Worm (Caenorhabditis elegans): ENCODE measurements around the gene col-165.

col-165 gene

ce11 chrX:4395073-4395850 is 41.8 kb downstream of the col-165 start (continued):
- TF ChIP-seq nhr-71 (tag; optimal IDR thresholded peaks at IDR 0.05) (peak; percentile 74), unc-86 (tag; optimal IDR thresholded peaks at IDR 0.05) (peak; percentile 14), nhr-12 (tag; optimal IDR thresholded peaks at IDR 0.05) (no peak), ets-5 (GFP tag; IDR thresholded peaks at IDR 0.05) (no peak), elt-2 (tag; optimal IDR thresholded peaks at IDR 0.05) (peak; percentile 57), xbp-1 (tag; optimal IDR thresholded peaks at IDR 0.05) (peak; percentile 67), lin-35 (GFP tag; optimal IDR thresholded peaks at IDR 0.05) (peak; percentile 27 to 80), mdl-1 (tag; optimal IDR thresholded peaks at IDR 0.05) (peak in 1 of 2 experiments; percentile 52), irx-1 (tag; optimal IDR thresholded peaks at IDR 0.05) (peak; percentile 45)

- TF ChIP-seq nhr-19 (GFP tag; conservative IDR thresholded peaks at IDR 0.05) (no peak), ama-1 (optimal IDR thresholded peaks at IDR 0.05) (no peak), dpl-1 (GFP tag; optimal IDR thresholded peaks at IDR 0.05) (no peak), xbp-1 (tag; optimal IDR thresholded peaks at IDR 0.05) (no peak), lin-15B (tag; optimal IDR thresholded peaks at IDR 0.05) (no peak), isw-1 (GFP tag; IDR thresholded peaks at IDR 0.05) (no peak), C04F5.9 (tag; optimal IDR thresholded peaks at IDR 0.05) (no peak), aly-2 (tag; optimal IDR thresholded peaks at IDR 0.05) (no peak), nhr-77 (tag; optimal IDR thresholded peaks at IDR 0.05) (no peak), fkh-10 (GFP tag; optimal IDR thresholded peaks at IDR 0.05) (peak; percentile 55), lin-14 (GFP tag; optimal IDR thresholded peaks at IDR 0.05) (peak; percentile 28)
Measured at ce11 chrX:4397460-4397859, 44.0 kb downstream of the col-165 start.

ce11 chrX:4400296-4400695 is 46.9 kb downstream of the col-165 start:
- TF ChIP-seq pag-3 (tag; optimal IDR thresholded peaks at IDR 0.05; ENCODE audit: borderline replicate concordance, insufficient read depth) (no peak), nhr-84 (tag; optimal IDR thresholded peaks at IDR 0.05) (no peak), nhr-20 (tag; optimal IDR thresholded peaks at IDR 0.05) (no peak), unc-130 (tag; optimal IDR thresholded peaks at IDR 0.05) (no peak), ceh-90 (tag; optimal IDR thresholded peaks at IDR 0.05) (no peak), nhr-90 (tag; optimal IDR thresholded peaks at IDR 0.05; ENCODE audit: poor library complexity) (no peak), Y116A8C.19 (tag; optimal IDR thresholded peaks at IDR 0.05; ENCODE audit: borderline replicate concordance) (no peak), ztf-4 (tag; optimal IDR thresholded peaks at IDR 0.05) (no peak), nhr-12 (tag; optimal IDR thresholded peaks at IDR 0.05) (no peak), nhr-11 (tag; optimal IDR thresholded peaks at IDR 0.05) (no peak), dpl-1 (GFP tag; optimal IDR thresholded peaks at IDR 0.05) (no peak), unc-98 (GFP tag; IDR thresholded peaks at IDR 0.05) (no peak), alr-1 (tag; optimal IDR thresholded peaks at IDR 0.05; ENCODE audit: borderline replicate concordance) (no peak)

- TF ChIP-seq ceh-82 (tag; optimal IDR thresholded peaks at IDR 0.05) (no peak), egl-13 (tag; optimal IDR thresholded peaks at IDR 0.05) (no peak), ama-1 (optimal IDR thresholded peaks at IDR 0.05) (no peak), alr-1 (tag; optimal IDR thresholded peaks at IDR 0.05; ENCODE audit: borderline replicate concordance) (no peak), unc-130 (tag; optimal IDR thresholded peaks at IDR 0.05) (no peak)
Measured at ce11 chrX:4402854-4403253, 49.4 kb downstream of the col-165 start, which contains the start of gene D1079.1. D1079.1 (plus strand) TSS chrX:4403154.

All from whole organism, L1 larva.